Worm (Caenorhabditis elegans): ENCODE measurements around the gene hrg-7.

DNA sequence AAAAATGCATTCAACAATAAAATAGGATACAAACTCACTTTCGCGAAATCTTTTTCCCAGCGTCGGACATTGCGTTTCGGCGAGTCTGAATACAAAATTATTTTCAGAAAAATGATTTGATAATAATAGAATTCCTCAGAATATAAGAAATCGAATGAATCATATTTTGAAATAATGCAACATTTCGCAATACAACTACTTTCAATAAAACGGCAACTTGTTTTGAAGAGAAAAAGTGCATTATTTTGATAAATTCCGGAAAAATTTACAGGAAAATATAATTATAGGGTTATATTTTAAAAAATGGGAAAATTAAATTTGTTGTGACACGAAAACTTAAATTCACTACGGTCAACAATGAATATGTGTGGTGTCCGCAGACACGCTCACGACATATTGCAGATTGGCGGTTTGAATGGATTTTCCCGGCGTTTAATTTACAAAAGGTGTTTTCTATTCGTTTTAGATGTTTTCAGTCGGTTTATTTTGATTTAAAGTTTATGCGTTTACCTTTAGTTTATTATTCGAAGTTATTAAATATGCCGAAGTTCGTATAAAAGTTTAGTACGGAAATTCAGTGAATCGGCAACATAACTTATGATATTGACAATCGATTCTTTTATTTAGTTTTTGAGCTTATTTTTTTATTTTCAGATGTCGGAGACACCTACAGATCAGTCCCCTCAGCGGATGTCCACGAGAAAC is 21.6 kb downstream of the hrg-7 start, which contains the start of the genes abcf-1 and scc-3:
- TF ChIP-seq flt-1 (GFP tag; IDR thresholded peaks at IDR 0.05): no peak
- TF ChIP-seq cog-1 (tag; optimal IDR thresholded peaks at IDR 0.05): no peak
- TF ChIP-seq ref-1 (GFP tag; conservative IDR thresholded peaks at IDR 0.05): no peak
- TF ChIP-seq ztf-29 (GFP tag; IDR thresholded peaks at IDR 0.05): no peak
- no peak for TF ChIP-seq tab-1 (GFP tag; IDR thresholded peaks at IDR 0.05)

Measured in whole organism, midembryonic.